Fruit fly (Drosophila melanogaster) whole organism, embryonic: ENCODE data around the gene Ntf-2r.

Experiments used
- ATbp ChIP-seq: fragments of 200-800 bp; sonication (Bioruptor generic); optimal IDR thresholded peaks from 2 replicates; lab custom pipeline; 2017; ENCODE audit warnings: missing biosample characterization, mild to moderate bottlenecking, missing genetic modification characterization, missing genetic modification reagents
- CG12219 ChIP-seq: fragments of 200-800 bp; sonication (Bioruptor generic); optimal IDR thresholded peaks from 3 replicates; lab custom pipeline; 2018; ENCODE audit warnings: missing biosample characterization, mild to moderate bottlenecking, missing genetic modification characterization
- CG12391 ChIP-seq: fragments of 200-800 bp; sonication (Bioruptor generic); optimal IDR thresholded peaks from 3 replicates; lab custom pipeline; 2018; ENCODE audit warnings: missing biosample characterization, mild to moderate bottlenecking, missing genetic modification characterization, moderate library complexity
- CG13894 ChIP-seq: fragments of 200-800 bp; sonication (Bioruptor generic); optimal IDR thresholded peaks from 3 replicates; lab custom pipeline; 2018; ENCODE audit warnings: missing biosample characterization, mild to moderate bottlenecking, missing genetic modification characterization, moderate library complexity
- CG14441 ChIP-seq: fragments of 200-800 bp; sonication (Bioruptor generic); IDR thresholded peaks from 2 replicates; pipeline ENCODE4 v1.3.6; 2022; ENCODE audit warnings: missing biosample characterization, missing genetic modification characterization
- CG15514 ChIP-seq: fragments of 200-800 bp; sonication (Bioruptor generic); optimal IDR thresholded peaks from 3 replicates; lab custom pipeline; 2017; ENCODE audit warnings: missing biosample characterization, missing genetic modification characterization, mild to moderate bottlenecking, moderate library complexity, missing genetic modification reagents
- CG16863 ChIP-seq: fragments of 200-800 bp; sonication (Bioruptor generic); optimal IDR thresholded peaks from 3 replicates; lab custom pipeline; 2016; ENCODE audit warnings: missing biosample characterization, missing genetic modification characterization
- CG17359 ChIP-seq: fragments of 200-800 bp; sonication (Bioruptor generic); optimal IDR thresholded peaks from 3 replicates; lab custom pipeline; 2018; ENCODE audit warnings: missing biosample characterization, mild to moderate bottlenecking, missing genetic modification characterization, moderate library complexity
- CG18011 ChIP-seq: fragments of 200-800 bp; sonication (Bioruptor generic); optimal IDR thresholded peaks from 2 replicates; lab custom pipeline; 2017; ENCODE audit warnings: missing biosample characterization, missing genetic modification characterization, mild to moderate bottlenecking, moderate library complexity, missing genotype
- CG18764 ChIP-seq: fragments of 200-800 bp; sonication (Bioruptor generic); optimal IDR thresholded peaks from 3 replicates; lab custom pipeline; 2016; ENCODE audit warnings: missing biosample characterization, missing genetic modification characterization
- CG2116 ChIP-seq: fragments of 200-800 bp; sonication (Bioruptor generic); optimal IDR thresholded peaks from 3 replicates; lab custom pipeline; 2018; ENCODE audit warnings: missing biosample characterization, mild to moderate bottlenecking, missing genetic modification characterization
- CG2712 ChIP-seq: fragments of 200-800 bp; optimal IDR thresholded peaks from 3 replicates; lab custom pipeline; 2019; ENCODE audit warnings: missing biosample characterization, mild to moderate bottlenecking, missing genetic modification characterization, moderate library complexity
- CG34422 ChIP-seq: fragments of 200-800 bp; sonication (Bioruptor generic); IDR thresholded peaks from 3 replicates; pipeline ENCODE4 v1.3.6; 2022; ENCODE audit warnings: missing biosample characterization, missing genetic modification characterization
- CG3995 ChIP-seq: fragments of 200-800 bp; sonication (Bioruptor generic); optimal IDR thresholded peaks from 3 replicates; lab custom pipeline; 2016; ENCODE audit warnings: missing biosample characterization, missing genetic modification characterization
- CG43689 ChIP-seq: fragments of 200-800 bp; sonication (Bioruptor generic); IDR thresholded peaks from 2 replicates; pipeline ENCODE4 v1.3.6; 2022; ENCODE audit warnings: missing biosample characterization, missing genetic modification characterization
- CG4404 ChIP-seq: fragments of 200-800 bp; sonication (Bioruptor generic); IDR thresholded peaks from 2 replicates; pipeline ENCODE4 v1.3.6; 2022; ENCODE audit warnings: missing biosample characterization, missing genetic modification characterization
- CG4820 ChIP-seq: fragments of 200-800 bp; sonication (Bioruptor generic); optimal IDR thresholded peaks from 3 replicates; lab custom pipeline; 2016; ENCODE audit warnings: missing biosample characterization, missing genetic modification characterization
- CG6272 ChIP-seq: fragments of 200-800 bp; sonication (Bioruptor generic); IDR thresholded peaks from 2 replicates; pipeline ENCODE4 v1.3.6; 2022; ENCODE audit warnings: missing biosample characterization, missing genetic modification characterization
- CG7928 ChIP-seq: fragments of 200-800 bp; sonication (Bioruptor generic); optimal IDR thresholded peaks from 2 replicates; lab custom pipeline; 2017; ENCODE audit warnings: missing biosample characterization, mild to moderate bottlenecking, missing genetic modification characterization
- CG8290 ChIP-seq, 3 experiments: fragments of 200-800 bp; sonication (Bioruptor generic); optimal IDR thresholded peaks; 2 replicates each; lab custom pipeline; 2016 to 2019; ENCODE audit warnings: missing biosample characterization in 3 of 3, missing genetic modification characterization in 3 of 3, mild to moderate bottlenecking in 2 of 3, moderate library complexity in 1 of 3
- CG9437 ChIP-seq: fragments of 200-800 bp; sonication (Bioruptor generic); optimal IDR thresholded peaks from 2 replicates; lab custom pipeline; 2018; ENCODE audit warnings: missing biosample characterization, mild to moderate bottlenecking, missing genetic modification characterization
- CG9876 ChIP-seq: fragments of 200-800 bp; sonication (Bioruptor generic); optimal IDR thresholded peaks from 2 replicates; lab custom pipeline; 2016; ENCODE audit warnings: missing biosample characterization, missing genetic modification characterization
- Dfd ChIP-seq, 2 experiments: fragments of >200 bp; optimal IDR thresholded peaks; 2 replicates each; lab custom pipeline; 2017; ENCODE audit warnings: missing biosample characterization in 2 of 2, missing genetic modification characterization in 2 of 2
- Hmr ChIP-seq: fragments of 200-800 bp; sonication (Bioruptor generic); optimal IDR thresholded peaks from 3 replicates; lab custom pipeline; 2017; ENCODE audit warnings: mild to moderate bottlenecking, missing biosample characterization, missing genetic modification reagents, missing genetic modification characterization
- MESR4 ChIP-seq: fragments of 200-800 bp; sonication (Bioruptor generic); optimal IDR thresholded peaks from 2 replicates; lab custom pipeline; 2018; ENCODE audit warnings: missing biosample characterization, mild to moderate bottlenecking, missing genetic modification characterization, moderate library complexity
- NC2α ChIP-seq: fragments of 200-800 bp; sonication (Bioruptor generic); optimal IDR thresholded peaks from 2 replicates; lab custom pipeline; 2016; ENCODE audit warnings: missing biosample characterization, missing genetic modification characterization
- Optix ChIP-seq: fragments of 200-800 bp; sonication (Bioruptor generic); IDR thresholded peaks from 3 replicates; pipeline ENCODE4 v1.3.6; 2022; ENCODE audit warnings: missing biosample characterization, missing genetic modification characterization
- Pdp1 ChIP-seq, 2 experiments: fragments of 200-800 bp; sonication (Bioruptor generic); optimal IDR thresholded peaks; 3 replicates each; lab custom pipeline; 2016; ENCODE audit warnings: missing biosample characterization in 2 of 2, missing genetic modification characterization in 2 of 2, mild to moderate bottlenecking in 1 of 2, moderate library complexity in 1 of 2
- Sox100B ChIP-seq: fragments of 200-800 bp; sonication (Bioruptor generic); optimal IDR thresholded peaks from 3 replicates; lab custom pipeline; 2018; ENCODE audit warnings: missing biosample characterization, mild to moderate bottlenecking, missing genetic modification characterization
- ab ChIP-seq: fragments of 200-800 bp; sonication (Bioruptor generic); optimal IDR thresholded peaks from 2 replicates; lab custom pipeline; 2016; ENCODE audit warnings: missing biosample characterization, missing genetic modification characterization
- az2 ChIP-seq: fragments of 200-800 bp; sonication (Bioruptor generic); optimal IDR thresholded peaks from 3 replicates; lab custom pipeline; 2016; ENCODE audit warnings: missing biosample characterization, missing genetic modification characterization
- cg ChIP-seq: fragments of 200-800 bp; sonication (Bioruptor generic); optimal IDR thresholded peaks from 3 replicates; lab custom pipeline; 2019; ENCODE audit warnings: missing biosample characterization, mild to moderate bottlenecking, missing genetic modification characterization, moderate library complexity
- chm ChIP-seq: fragments of 200-800 bp; sonication (Bioruptor generic); IDR thresholded peaks from 2 replicates; pipeline ENCODE4 v1.3.6; 2022; ENCODE audit warnings: missing biosample characterization, missing genetic modification characterization
- da ChIP-seq: fragments of 200-800 bp; sonication (Bioruptor generic); optimal IDR thresholded peaks from 2 replicates; lab custom pipeline; 2016; ENCODE audit warnings: missing biosample characterization, missing genetic modification characterization
- eyg ChIP-seq: fragments of 200-800 bp; sonication (Bioruptor generic); optimal IDR thresholded peaks from 3 replicates; lab custom pipeline; 2016; ENCODE audit warnings: missing biosample characterization, missing genetic modification characterization
- fd102C ChIP-seq: fragments of 200-800 bp; sonication (Bioruptor generic); optimal IDR thresholded peaks from 2 replicates; lab custom pipeline; 2018; ENCODE audit warnings: missing biosample characterization, mild to moderate bottlenecking, missing genetic modification characterization, moderate library complexity
- h ChIP-seq: fragments of >200 bp; optimal IDR thresholded peaks from 2 replicates; lab custom pipeline; 2017
- ind ChIP-seq: fragments of 200-800 bp; sonication (Bioruptor generic); optimal IDR thresholded peaks from 3 replicates; lab custom pipeline; 2016; ENCODE audit warnings: missing biosample characterization, missing genetic modification characterization
- lov ChIP-seq, 2 experiments: fragments of 200-800 bp in 1 of 2; fragments of >200 bp in 1 of 2; sonication (Bioruptor generic) in 1 of 2; IDR thresholded peaks in 1 of 2; optimal IDR thresholded peaks in 1 of 2; 2 replicates in 1 of 2; 3 replicates in 1 of 2; pipeline versions ENCODE4 v1.3.6 to Lab custom; 2017 to 2022; ENCODE audit warnings: missing biosample characterization in 1 of 2, missing genetic modification characterization in 1 of 2
- luna ChIP-seq: fragments of 200-800 bp; sonication (Bioruptor generic); optimal IDR thresholded peaks from 2 replicates; lab custom pipeline; 2016; ENCODE audit warnings: missing biosample characterization, missing genetic modification characterization
- nmo ChIP-seq: fragments of 200-800 bp; sonication (Bioruptor generic); optimal IDR thresholded peaks from 2 replicates; lab custom pipeline; 2018; ENCODE audit warnings: missing biosample characterization, mild to moderate bottlenecking, missing genetic modification characterization, moderate library complexity
- onecut ChIP-seq: fragments of 200-800 bp; sonication (Bioruptor generic); IDR thresholded peaks from 2 replicates; pipeline ENCODE4 v1.3.6; 2022; ENCODE audit warnings: missing biosample characterization, missing genetic modification characterization
- seq ChIP-seq: fragments of 200-800 bp; sonication (Bioruptor generic); IDR thresholded peaks from 2 replicates; pipeline ENCODE4 v1.3.6; 2022; ENCODE audit warnings: missing biosample characterization, missing genetic modification characterization
- sr ChIP-seq: fragments of 200-800 bp; sonication (Bioruptor generic); IDR thresholded peaks from 3 replicates; pipeline ENCODE4 v1.3.6; 2022; ENCODE audit warnings: missing biosample characterization, missing genetic modification characterization
- sug ChIP-seq: fragments of 200-800 bp; optimal IDR thresholded peaks from 2 replicates; lab custom pipeline; 2019; ENCODE audit warnings: missing biosample characterization, mild to moderate bottlenecking, missing genetic modification characterization, moderate library complexity
- tna ChIP-seq: fragments of 200-800 bp; sonication (Bioruptor generic); IDR thresholded peaks from 2 replicates; pipeline ENCODE4 v1.3.6; 2022; ENCODE audit warnings: missing biosample characterization, missing genetic modification characterization; ENCODE audit not compliant: partially characterized antibody
- toy ChIP-seq: fragments of 200-800 bp; sonication (Bioruptor generic); IDR thresholded peaks from 2 replicates; pipeline ENCODE4 v1.3.6; 2022; ENCODE audit warnings: missing biosample characterization, missing genetic modification characterization
- trem ChIP-seq: fragments of 200-800 bp; optimal IDR thresholded peaks from 3 replicates; lab custom pipeline; 2019; ENCODE audit warnings: missing biosample characterization, mild to moderate bottlenecking, missing genetic modification characterization, moderate library complexity
- tup ChIP-seq: fragments of 200-800 bp; sonication (Bioruptor generic); optimal IDR thresholded peaks from 2 replicates; lab custom pipeline; 2016; ENCODE audit warnings: missing biosample characterization, mild to moderate bottlenecking, missing genetic modification characterization, moderate library complexity
- unc-4 ChIP-seq: fragments of 200-800 bp; sonication (Bioruptor generic); IDR thresholded peaks from 2 replicates; pipeline ENCODE4 v1.3.6; 2022; ENCODE audit warnings: missing biosample characterization, missing genetic modification characterization; ENCODE audit not compliant: partially characterized antibody

The Ntf-2r gene

dm6 chr2L:18504881-18505280 is 50.4 kb downstream of the Ntf-2r start (continued):
- TF ChIP-seq ATbp (GFP tag; lab: Kevin White, UChicago) (peak; percentile 52), chm (0 out of 2 replicates have a peak, but pooled peaks have one; percentile 38), CG34422 (GFP tag; lab: Robert Waterston, UW) (peak; percentile 60; the same call in 2 of the 3 replicates), Pdp1 (GFP tag; optimal IDR thresholded peaks at IDR 0.05; lab: Kevin White, UChicago) (peak in 1 of 2 experiments; percentile 41), tup (GFP tag; lab: Kevin White, UChicago) (no peak), ab (GFP tag; lab: Kevin White, UChicago) (no peak), sug (tag; lab: Kevin White, UChicago) (no peak), CG8290 (GFP tag; optimal IDR thresholded peaks at IDR 0.05; lab: Kevin White, UChicago) (no peak), CG8290 (tag; optimal IDR thresholded peaks at IDR 0.05; lab: Kevin White, UChicago) (peak in 1 of 2 experiments; percentile 39), tna (GFP tag; lab: Robert Waterston, UW) (no peak), Hmr (GFP tag; lab: Kevin White, UChicago) (peak; percentile 15), CG9437 (GFP tag; lab: Kevin White, UChicago) (no peak), eyg (GFP tag; lab: Kevin White, UChicago) (no peak), cg (no peak), luna (GFP tag; lab: Kevin White, UChicago) (no peak), CG6272 (GFP tag; lab: Robert Waterston, UW) (0 out of 2 replicates have a peak, but pooled peaks have one; percentile 19), NC2α (GFP tag; lab: Kevin White, UChicago) (peak; percentile 3), Sox100B (GFP tag; lab: Kevin White, UChicago) (peak; percentile 12), Optix (0 out of 3 replicates have a peak, but pooled peaks have one; percentile 30), seq (GFP tag; lab: Robert Waterston, UW) (peak; percentile 48; the same call in 1 of the 2 replicates), CG43689 (no peak), CG7928 (GFP tag; lab: Kevin White, UChicago) (no peak), CG12219 (peak; percentile 40), CG16863 (GFP tag; lab: Kevin White, UChicago) (peak; percentile 49), CG14441 (GFP tag; lab: Robert Waterston, UW) (peak; percentile 61), sr (GFP tag; lab: Robert Waterston, UW) (no peak), nmo (peak; percentile 68), CG12391 (tag; lab: Kevin White, UChicago) (peak; percentile 72), unc-4 (GFP tag; lab: Robert Waterston, UW) (no peak), h (lab: Kevin White, UChicago) (no peak), CG4820 (no peak), CG4404 (GFP tag; lab: Robert Waterston, UW) (peak; percentile 67), toy (no peak), CG15514 (GFP tag; lab: Kevin White, UChicago) (no peak), CG2712 (tag; lab: Kevin White, UChicago) (peak; percentile 80), onecut (GFP tag; lab: Robert Waterston, UW) (0 out of 2 replicates have a peak, but pooled peaks have one; percentile 16), CG2116 (no peak), trem (tag; lab: Kevin White, UChicago) (peak; percentile 16), CG3995 (no peak), ind (GFP tag; lab: Kevin White, UChicago) (no peak), lov (optimal IDR thresholded peaks at IDR 0.05; lab: Kevin White, UChicago) (no peak), lov (GFP tag; IDR thresholded peaks at IDR 0.05; lab: Robert Waterston, UW) (0 out of 3 replicates have a peak, but pooled peaks have one; percentile 55), fd102C (peak; percentile 2), CG13894 (tag; lab: Kevin White, UChicago) (no peak), MESR4 (GFP tag; lab: Kevin White, UChicago) (no peak), az2 (peak; percentile 51), CG17359 (tag; lab: Kevin White, UChicago) (peak; percentile 62), CG18764 (GFP tag; lab: Kevin White, UChicago) (peak; percentile 16), CG9876 (no peak), da (GFP tag; lab: Kevin White, UChicago) (no peak), Dfd (GFP tag; optimal IDR thresholded peaks at IDR 0.05; lab: Kevin White, UChicago) (no peak), CG18011 (GFP tag; lab: Kevin White, UChicago) (no peak)
